Worm (Caenorhabditis elegans) whole organism, L1 larva: ENCODE results near the gene che-2.
A peak's percentile ranks its signal among the peaks of the same experiment; 100 is the strongest.

Experiments
- C16A3.4 ChIP-seq: fragments of 150-350 bp; optimal IDR thresholded peaks from 2 replicates; lab custom pipeline; 2014; ENCODE audit warnings: missing biosample characterization, missing genetic modification characterization
- alr-1 ChIP-seq: fragments of 200-800 bp; sonication (Bioruptor generic); optimal IDR thresholded peaks from 2 replicates; lab custom pipeline; 2018; ENCODE audit warnings: borderline replicate concordance, mild to moderate bottlenecking, missing genetic modification characterization, missing compliant biosample characterization
- dsc-1 ChIP-seq: sonication (generic microtip); optimal IDR thresholded peaks from 2 replicates; lab custom pipeline; 2016; ENCODE audit warnings: mild to moderate bottlenecking, missing genetic modification characterization, missing compliant biosample characterization
- efl-1 ChIP-seq, 4 experiments: fragments of 150-350 bp; optimal IDR thresholded peaks in 3 of 4; peaks in 1 of 4; 1 replicate in 1 of 4; 2 replicates in 3 of 4; lab custom pipeline; 2014; ENCODE audit warnings: missing biosample characterization in 2 of 4, missing genetic modification characterization in 2 of 4, missing genetic modification reagents in 2 of 4
- elt-2 ChIP-seq: sonication (generic microtip); optimal IDR thresholded peaks from 2 replicates; lab custom pipeline; 2016; ENCODE audit warnings: missing genetic modification characterization, mild to moderate bottlenecking, inconsistent platforms, missing compliant biosample characterization, missing genetic modification reagents
- elt-3 ChIP-seq, 6 experiments: fragments of 150-350 bp in 1 of 6; sonication (generic microtip); optimal IDR thresholded peaks; 2 replicates each; lab custom pipeline; 2017 to 2018; ENCODE audit warnings: missing biosample characterization in 6 of 6, missing genetic modification characterization in 6 of 6, inconsistent platforms in 1 of 6
- fkh-10 ChIP-seq: sonication (generic microtip); optimal IDR thresholded peaks from 2 replicates; lab custom pipeline; 2017; ENCODE audit warnings: missing biosample characterization, missing genetic modification reagents, missing genetic modification characterization
- fkh-4 ChIP-seq: sonication (generic microtip); optimal IDR thresholded peaks from 2 replicates; lab custom pipeline; 2016; ENCODE audit warnings: missing compliant biosample characterization, missing genetic modification characterization, borderline replicate concordance
- fos-1 ChIP-seq: fragments of 150-350 bp; optimal IDR thresholded peaks from 2 replicates; lab custom pipeline; 2014; ENCODE audit warnings: missing biosample characterization, missing genetic modification characterization
- hlh-17 ChIP-seq: fragments of 200-800 bp; sonication (Bioruptor generic); optimal IDR thresholded peaks from 2 replicates; lab custom pipeline; 2018; ENCODE audit warnings: missing genetic modification characterization, mild to moderate bottlenecking, missing compliant biosample characterization, moderate library complexity, borderline replicate concordance
- irx-1 ChIP-seq: sonication (generic microtip); optimal IDR thresholded peaks from 2 replicates; lab custom pipeline; 2016; ENCODE audit warnings: missing genetic modification characterization, missing compliant biosample characterization
- isw-1 ChIP-seq: fragments of 200-800 bp; sonication (Bioruptor generic); IDR thresholded peaks from 2 replicates; pipeline ENCODE4 v1.3.6; 2022; ENCODE audit warnings: missing genetic modification characterization, missing compliant biosample characterization
- jun-1 ChIP-seq: fragments of 150-350 bp; optimal IDR thresholded peaks from 2 replicates; lab custom pipeline; 2014; ENCODE audit warnings: missing biosample characterization, missing genetic modification reagents, missing genetic modification characterization
- lin-13 ChIP-seq: fragments of 150-350 bp; optimal IDR thresholded peaks from 2 replicates; lab custom pipeline; 2014; ENCODE audit warnings: missing biosample characterization, missing genetic modification reagents, missing genetic modification characterization
- lin-14 ChIP-seq: fragments of 200-800 bp; sonication (Bioruptor generic); optimal IDR thresholded peaks from 2 replicates; lab custom pipeline; 2018; ENCODE audit warnings: mild to moderate bottlenecking, missing genetic modification characterization, moderate library complexity, missing compliant biosample characterization
- lin-35 ChIP-seq, 2 experiments: fragments of 150-350 bp; optimal IDR thresholded peaks; 2 replicates each; lab custom pipeline; 2014; ENCODE audit warnings: missing biosample characterization in 2 of 2, missing genetic modification characterization in 2 of 2, missing genetic modification reagents in 2 of 2
- lin-39 ChIP-seq: fragments of 150-350 bp; optimal IDR thresholded peaks from 2 replicates; lab custom pipeline; 2014; ENCODE audit warnings: missing biosample characterization, missing genetic modification reagents, missing genetic modification characterization
- lir-3 ChIP-seq: sonication (generic microtip); optimal IDR thresholded peaks from 2 replicates; lab custom pipeline; 2016; ENCODE audit warnings: mild to moderate bottlenecking, missing genetic modification characterization, moderate library complexity, missing compliant biosample characterization; ENCODE audit not compliant: poor library complexity
- lsy-2 ChIP-seq, 2 experiments: fragments of 150-350 bp; optimal IDR thresholded peaks; 2 replicates each; lab custom pipeline; 2014; ENCODE audit warnings: missing biosample characterization in 2 of 2, missing genetic modification characterization in 2 of 2
- mdl-1 ChIP-seq, 2 experiments: fragments of 150-350 bp; optimal IDR thresholded peaks; 2 replicates each; lab custom pipeline; 2014 to 2017; ENCODE audit warnings: missing biosample characterization in 2 of 2, missing genetic modification characterization in 2 of 2, inconsistent platforms in 1 of 2
- nhr-11 ChIP-seq: fragments of 150-350 bp; optimal IDR thresholded peaks from 2 replicates; lab custom pipeline; 2014; ENCODE audit warnings: missing biosample characterization, missing genetic modification characterization
- nhr-28 ChIP-seq: fragments of 150-350 bp; optimal IDR thresholded peaks from 2 replicates; lab custom pipeline; 2014; ENCODE audit warnings: missing biosample characterization, missing genetic modification characterization
- nhr-71 ChIP-seq: sonication (generic microtip); optimal IDR thresholded peaks from 2 replicates; lab custom pipeline; 2016; ENCODE audit warnings: mild to moderate bottlenecking, missing genetic modification characterization, moderate library complexity, missing compliant biosample characterization
- nhr-76 ChIP-seq: sonication (generic microtip); optimal IDR thresholded peaks from 2 replicates; lab custom pipeline; 2017; ENCODE audit warnings: missing biosample characterization, missing genetic modification characterization
- nhr-90 ChIP-seq: sonication (generic microtip); optimal IDR thresholded peaks from 2 replicates; lab custom pipeline; 2016; ENCODE audit warnings: mild to moderate bottlenecking, missing genetic modification characterization, missing compliant biosample characterization; ENCODE audit not compliant: poor library complexity
- pag-3 ChIP-seq: sonication (generic microtip); optimal IDR thresholded peaks from 2 replicates; lab custom pipeline; 2017; ENCODE audit warnings: missing genetic modification characterization, mild to moderate bottlenecking, missing compliant biosample characterization, antibody characterized with exemption, borderline replicate concordance; ENCODE audit not compliant: insufficient read depth
- pqm-1 ChIP-seq: sonication (generic microtip); optimal IDR thresholded peaks from 3 replicates; lab custom pipeline; 2017; ENCODE audit warnings: missing biosample characterization, missing genetic modification characterization
- swsn-7 ChIP-seq: sonication (generic microtip); optimal IDR thresholded peaks from 2 replicates; lab custom pipeline; 2016; ENCODE audit warnings: missing genetic modification characterization, missing compliant biosample characterization
- tlp-1 ChIP-seq: fragments of 150-350 bp; optimal IDR thresholded peaks from 2 replicates; lab custom pipeline; 2014; ENCODE audit warnings: missing biosample characterization, missing genetic modification characterization
- vab-15 ChIP-seq: sonication (generic microtip); optimal IDR thresholded peaks from 2 replicates; lab custom pipeline; 2017; ENCODE audit warnings: missing genotype, mild to moderate bottlenecking, missing genetic modification characterization, missing compliant biosample characterization
- zag-1 ChIP-seq: fragments of 150-350 bp; optimal IDR thresholded peaks from 2 replicates; lab custom pipeline; 2014; ENCODE audit warnings: missing biosample characterization, missing genetic modification characterization

The che-2 gene

ce11 chrX:439031-439430, 42.2 kb upstream of the che-2 start:
- no peak for TF ChIP-seq dsc-1
- no peak for TF ChIP-seq nhr-11
- no peak for TF ChIP-seq nhr-28 (tag; lab: Kevin White, UChicago)
- no peak for TF ChIP-seq lin-39 (tag; lab: Kevin White, UChicago)
- TF ChIP-seq vab-15 (tag; lab: Kevin White, UChicago): no peak
- no peak for TF ChIP-seq elt-3 (tag; optimal IDR thresholded peaks at IDR 0.05; lab: Kevin White, UChicago)
- no peak for TF ChIP-seq fkh-10 (GFP tag; lab: Kevin White, UChicago)
- peak; percentile 49 for TF ChIP-seq elt-2 (tag; lab: Kevin White, UChicago)

ce11 chrX:440420-440819, 40.8 kb upstream of the che-2 start:
- TF ChIP-seq lin-39 (tag; lab: Kevin White, UChicago) (no peak), vab-15 (tag; lab: Kevin White, UChicago) (no peak), lsy-2 (tag; optimal IDR thresholded peaks at IDR 0.05; lab: Kevin White, UChicago) (no peak), nhr-90 (peak; percentile 40), alr-1 (no peak), jun-1 (tag; lab: Kevin White, UChicago) (peak; percentile 33), nhr-71 (peak; percentile 8), lin-35 (GFP tag; optimal IDR thresholded peaks at IDR 0.05; lab: Kevin White, UChicago) (peak in 1 of 2 experiments; percentile 38), elt-2 (tag; lab: Kevin White, UChicago) (peak; percentile 92), fos-1 (no peak)

ce11 chrX:449820-450219, 31.4 kb upstream of the che-2 start, which contains the start of gene F52D1.2:
Gene F52D1.2, minus strand, starts transcription at chrX:450212.
- TF ChIP-seq swsn-7 (tag; lab: Kevin White, UChicago): no peak
- no peak for TF ChIP-seq lir-3
- TF ChIP-seq lin-14 (GFP tag; lab: Kevin White, UChicago): no peak
- no peak for TF ChIP-seq hlh-17 (GFP tag; lab: Kevin White, UChicago)
- TF ChIP-seq nhr-76 (tag; lab: Kevin White, UChicago): no peak

- TF ChIP-seq efl-1 (optimal IDR thresholded peaks at IDR 0.05; lab: Kevin White, UChicago): no peak
- peak in 1 of 2 experiments; percentile 74 for TF ChIP-seq efl-1 (GFP tag; optimal IDR thresholded peaks at IDR 0.05 in 1 of 2; lab: Kevin White, UChicago)
- no peak for TF ChIP-seq pag-3 (tag; lab: Kevin White, UChicago)
- TF ChIP-seq, all 84 proteins: peak for 1
These were observed 24.0 kb upstream of the che-2 start, which contains the start of gene abu-12 for ce11 chrX:457139-457802. Gene abu-12, minus strand, starts transcription at chrX:457610.

ce11 chrX:459316-459715, 21.9 kb upstream of the che-2 start:
- TF ChIP-seq C16A3.4 (no peak), mdl-1 (tag; optimal IDR thresholded peaks at IDR 0.05; lab: Kevin White, UChicago) (no peak), zag-1 (no peak), jun-1 (tag; lab: Kevin White, UChicago) (no peak), fkh-4 (tag; lab: Kevin White, UChicago) (no peak), isw-1 (GFP tag; lab: Robert Waterston, UW) (no peak), elt-3 (tag; optimal IDR thresholded peaks at IDR 0.05; lab: Kevin White, UChicago) (no peak), lin-39 (tag; lab: Kevin White, UChicago) (no peak), fos-1 (no peak), lin-13 (no peak), tlp-1 (tag; lab: Kevin White, UChicago) (no peak), irx-1 (tag; lab: Kevin White, UChicago) (no peak), pqm-1 (no peak)
- TF ChIP-seq, all 84 proteins: peak for 0
